Worm (Caenorhabditis elegans) whole organism, L4 larva: ENCODE data around the gene clec-173.

Experiments
- ZK546.5 ChIP-seq, 2 experiments: sonication (generic microtip); optimal IDR thresholded peaks; 2 replicates each; lab custom pipeline; 2017; ENCODE audit warnings: missing biosample characterization in 2 of 2, missing genetic modification characterization in 2 of 2
- aly-2 ChIP-seq: sonication (generic microtip); optimal IDR thresholded peaks from 2 replicates; lab custom pipeline; 2018; ENCODE audit warnings: missing biosample characterization, missing genetic modification characterization
- arid-1 ChIP-seq: fragments of 200-800 bp; sonication (Bioruptor generic); conservative IDR thresholded peaks from 2 replicates; pipeline ENCODE4 v1.3.6; 2022; ENCODE audit warnings: missing genetic modification reagents, missing genetic modification characterization, missing compliant biosample characterization
- ceh-32 ChIP-seq: sonication (generic microtip); optimal IDR thresholded peaks from 2 replicates; lab custom pipeline; 2016; ENCODE audit warnings: mild to moderate bottlenecking, missing genetic modification characterization, missing compliant biosample characterization; ENCODE audit not compliant: poor library complexity
- ceh-44 ChIP-seq: fragments of 200-800 bp; sonication (Bioruptor generic); IDR thresholded peaks from 2 replicates; pipeline ENCODE4 v1.3.6; 2022; ENCODE audit warnings: missing genetic modification reagents, missing genetic modification characterization, missing compliant biosample characterization
- ceh-82 ChIP-seq: sonication (generic microtip); optimal IDR thresholded peaks from 2 replicates; lab custom pipeline; 2017; ENCODE audit warnings: missing biosample characterization, missing genetic modification characterization
- daf-8 ChIP-seq: fragments of 200-800 bp; sonication (Bioruptor generic); IDR thresholded peaks from 2 replicates; pipeline ENCODE4 v1.3.6; 2022; ENCODE audit warnings: missing genetic modification characterization, missing compliant biosample characterization
- jun-1 ChIP-seq: fragments of 150-350 bp; optimal IDR thresholded peaks from 2 replicates; lab custom pipeline; 2014; ENCODE audit warnings: missing biosample characterization, missing genetic modification reagents, missing genetic modification characterization
- lin-13 ChIP-seq: fragments of 150-350 bp; optimal IDR thresholded peaks from 2 replicates; lab custom pipeline; 2014; ENCODE audit warnings: missing biosample characterization, missing genetic modification reagents, missing genetic modification characterization
- lir-3 ChIP-seq: sonication (generic microtip); optimal IDR thresholded peaks from 2 replicates; lab custom pipeline; 2016; ENCODE audit warnings: mild to moderate bottlenecking, missing genetic modification characterization, missing compliant biosample characterization
- nhr-6 ChIP-seq: fragments of 150-350 bp; optimal IDR thresholded peaks from 2 replicates; lab custom pipeline; 2014; ENCODE audit warnings: missing biosample characterization, missing genetic modification characterization
- unc-130 ChIP-seq: sonication (generic microtip); optimal IDR thresholded peaks from 2 replicates; lab custom pipeline; 2016; ENCODE audit warnings: missing genetic modification reagents, missing genetic modification characterization, missing compliant biosample characterization

- TF ChIP-seq ceh-44 (no peak), lin-13 (GFP tag; lab: Kevin White, UChicago) (peak; percentile 52), ZK546.5 (tag; optimal IDR thresholded peaks at IDR 0.05; lab: Kevin White, UChicago) (no peak), ceh-32 (tag; lab: Kevin White, UChicago) (no peak), unc-130 (GFP tag; lab: Kevin White, UChicago) (no peak), nhr-6 (tag; lab: Kevin White, UChicago) (no peak), daf-8 (GFP tag; lab: Robert Waterston, UW) (no peak), jun-1 (tag; lab: Kevin White, UChicago) (no peak), aly-2 (tag; lab: Kevin White, UChicago) (no peak), lir-3 (tag; lab: Kevin White, UChicago) (no peak), ceh-82 (tag; lab: Kevin White, UChicago) (no peak), arid-1 (GFP tag; lab: Robert Waterston, UW) (no peak)
Observed at ce11 chrIV:3232694-3233372, 34.6 kb downstream of the clec-173 start.
